Worm (Caenorhabditis elegans): ENCODE measurements around the gene npp-24.
"Not testable (repeated sequence)": the region's sequence is repeated elsewhere in the genome, so short reads cannot be mapped to it uniquely, and the experiment has no call there.

Gene npp-24

ce11 chrII:5533642-5534041 is 28.0 kb downstream of the npp-24 start, which contains the start of gene hlh-26:
Gene hlh-26, minus strand, starts transcription at chrII:5533742.
- TF ChIP-seq nhr-12 (tag; optimal IDR thresholded peaks at IDR 0.05) (no peak), Y116A8C.19 (tag; optimal IDR thresholded peaks at IDR 0.05; ENCODE audit: borderline replicate concordance) (no peak), nhr-11 (tag; optimal IDR thresholded peaks at IDR 0.05) (no peak), fkh-4 (tag; optimal IDR thresholded peaks at IDR 0.05; ENCODE audit: borderline replicate concordance) (no peak), mdl-1 (tag; optimal IDR thresholded peaks at IDR 0.05) (no peak), elt-3 (tag; optimal IDR thresholded peaks at IDR 0.05) (no peak), efl-1 (optimal IDR thresholded peaks at IDR 0.05) (no peak), efl-1 (GFP tag; optimal IDR thresholded peaks at IDR 0.05 in 1 of 2) (no peak), ceh-63 (GFP tag; optimal IDR thresholded peaks at IDR 0.05) (no peak), pqm-1 (tag; optimal IDR thresholded peaks at IDR 0.05) (no peak), C16A3.4 (tag; optimal IDR thresholded peaks at IDR 0.05) (no peak), efl-3 (GFP tag; optimal IDR thresholded peaks at IDR 0.05) (no peak), skn-1 (tag; optimal IDR thresholded peaks at IDR 0.05) (no peak), nhr-20 (tag; optimal IDR thresholded peaks at IDR 0.05) (no peak), F16B12.6 (tag; optimal IDR thresholded peaks at IDR 0.05) (no peak), unc-130 (tag; optimal IDR thresholded peaks at IDR 0.05) (no peak), pax-3 (tag; optimal IDR thresholded peaks at IDR 0.05) (no peak), hpl-2 (GFP tag; optimal IDR thresholded peaks at IDR 0.05) (no peak)

DNA sequence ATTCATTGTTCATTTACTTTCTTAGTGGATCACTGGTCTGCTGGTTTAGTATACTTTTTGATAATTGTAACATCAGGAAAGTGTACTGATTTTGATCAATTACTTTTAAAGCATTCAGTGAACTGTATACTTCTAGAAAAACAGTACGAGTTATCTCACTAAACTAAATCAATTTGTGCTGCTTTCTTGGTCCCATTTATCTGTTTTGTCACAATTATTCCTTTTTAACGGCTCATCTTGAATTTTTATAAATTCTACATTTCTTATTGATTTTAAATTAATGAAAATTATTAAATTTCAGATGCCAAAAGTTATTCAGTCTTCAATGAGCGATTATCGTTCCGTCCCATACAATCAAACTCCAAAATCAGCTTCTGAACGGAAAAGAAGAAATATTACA is 29.3 kb downstream of the npp-24 start, which contains the start of gene hlh-25:
Gene hlh-25 (plus strand): TSS at position 301 of the 400 bp plus-strand sequence.
- not testable (repeated sequence) for TF ChIP-seq ceh-82 (tag; optimal IDR thresholded peaks at IDR 0.05); ets-5 (GFP tag; IDR thresholded peaks at IDR 0.05); elt-2 (tag; optimal IDR thresholded peaks at IDR 0.05)

ce11 chrII:5537078-5537477 is 31.4 kb downstream of the npp-24 start:
- no peak for TF ChIP-seq sptf-1 (tag; optimal IDR thresholded peaks at IDR 0.05)

DNA sequence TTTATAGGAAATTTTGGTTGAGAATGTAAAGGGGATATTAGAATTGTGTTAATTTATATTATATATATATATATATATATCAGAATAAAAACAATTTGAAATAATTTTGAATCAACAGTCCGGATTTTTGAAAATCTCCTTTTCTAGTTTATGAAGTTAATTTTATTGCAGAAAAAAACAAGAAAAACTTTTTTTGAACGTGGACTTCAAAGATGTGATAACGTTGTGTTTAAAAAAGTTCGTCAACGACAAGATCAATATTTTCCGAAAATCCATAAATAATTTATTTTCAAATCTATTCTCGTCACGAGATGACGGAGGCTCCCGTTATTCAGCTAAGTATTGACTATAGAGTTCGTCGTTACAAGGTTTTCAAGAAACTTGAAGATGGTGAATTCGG is 31.9 kb downstream of the npp-24 start, which contains the start of gene C17C3.11:
Gene C17C3.11 (plus strand): TSS at position 301 of the 400 bp plus-strand sequence.
- no peak for TF ChIP-seq jun-1 (tag; optimal IDR thresholded peaks at IDR 0.05)

ce11 chrII:5540113-5540512 is 34.4 kb downstream of the npp-24 start, which contains the start of gene hlh-27:
Gene hlh-27, minus strand, starts transcription at chrII:5540213.
- TF ChIP-seq zag-1 (tag; optimal IDR thresholded peaks at IDR 0.05); xbp-1 (tag; optimal IDR thresholded peaks at IDR 0.05); isw-1 (GFP tag; IDR thresholded peaks at IDR 0.05): not testable (repeated sequence)

DNA sequence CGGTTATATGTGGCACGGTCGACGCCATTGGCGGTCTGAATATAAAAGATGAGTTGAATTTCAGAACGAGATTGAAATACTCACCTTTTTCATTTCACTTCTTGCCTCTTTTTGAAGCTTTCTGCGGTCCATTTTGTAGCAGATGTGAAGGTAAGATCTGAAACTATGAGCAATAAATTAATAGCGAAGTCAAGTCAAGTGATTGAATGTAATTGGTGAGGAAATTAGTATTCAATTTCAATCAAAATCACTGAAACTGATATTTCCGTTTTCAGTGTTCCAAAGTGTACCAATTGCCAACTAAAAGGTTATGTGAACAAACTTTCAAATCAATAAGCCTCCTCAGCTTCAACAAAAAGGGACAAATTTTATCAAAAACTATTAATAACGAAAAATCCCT is 36.0 kb downstream of the npp-24 start, which contains the start of gene C17C3.24:
Gene C17C3.24 (minus strand): TSS at position 101 of the 400 bp plus-strand sequence.
- TF ChIP-seq C04F5.9 (tag; optimal IDR thresholded peaks at IDR 0.05) (no peak), isw-1 (GFP tag; IDR thresholded peaks at IDR 0.05) (no peak), elt-3 (tag; optimal IDR thresholded peaks at IDR 0.05) (no peak), dpl-1 (GFP tag; optimal IDR thresholded peaks at IDR 0.05) (no peak), skn-1 (tag; optimal IDR thresholded peaks at IDR 0.05) (no peak), pqm-1 (tag; optimal IDR thresholded peaks at IDR 0.05) (no peak), fos-1 (tag; optimal IDR thresholded peaks at IDR 0.05) (no peak), blmp-1 (tag; optimal IDR thresholded peaks at IDR 0.05) (no peak), mab-9 (GFP tag; IDR thresholded peaks at IDR 0.05) (no peak), Y116A8C.19 (tag; optimal IDR thresholded peaks at IDR 0.05; ENCODE audit: borderline replicate concordance) (no peak), ceh-88 (GFP tag; IDR thresholded peaks at IDR 0.05) (no peak), efl-3 (GFP tag; optimal IDR thresholded peaks at IDR 0.05) (no peak), grh-1 (GFP tag; IDR thresholded peaks at IDR 0.05) (no peak), ama-1 (optimal IDR thresholded peaks at IDR 0.05) (no peak), snpc-4 (tag; optimal IDR thresholded peaks at IDR 0.05) (no peak), mef-2 (tag; optimal IDR thresholded peaks at IDR 0.05) (no peak), nhr-76 (tag; optimal IDR thresholded peaks at IDR 0.05) (no peak), nhr-19 (GFP tag; conservative IDR thresholded peaks at IDR 0.05) (no peak)
